Worm (Caenorhabditis elegans) whole organism, late embryonic: Measurements from ENCODE around the gene swt-2.

Source experiments
- K02D7.2 ChIP-seq: sonication (generic microtip); optimal IDR thresholded peaks from 2 replicates; lab custom pipeline; 2017; ENCODE audit warnings: mild to moderate bottlenecking, missing genetic modification characterization, missing compliant biosample characterization
- K09A11.1 ChIP-seq: sonication (generic microtip); optimal IDR thresholded peaks from 2 replicates; lab custom pipeline; 2017; ENCODE audit warnings: antibody characterized with exemption, mild to moderate bottlenecking, missing genetic modification characterization, missing compliant biosample characterization; ENCODE audit not compliant: insufficient read depth
- T23F11.4 ChIP-seq: fragments of 200-800 bp; sonication (Bioruptor generic); optimal IDR thresholded peaks from 2 replicates; lab custom pipeline; 2018; ENCODE audit warnings: mild to moderate bottlenecking, missing genetic modification characterization, missing compliant biosample characterization
- Y22D7AL.16 ChIP-seq: sonication (generic microtip); optimal IDR thresholded peaks from 2 replicates; lab custom pipeline; 2016; ENCODE audit warnings: missing genetic modification characterization, missing compliant biosample characterization
- ahr-1 ChIP-seq: sonication (generic microtip); optimal IDR thresholded peaks from 2 replicates; lab custom pipeline; 2016; ENCODE audit warnings: missing genetic modification characterization, missing compliant biosample characterization
- ama-1 ChIP-seq: fragments of 150-350 bp; optimal IDR thresholded peaks from 2 replicates; lab custom pipeline; 2014
- ceh-19 ChIP-seq: fragments of 200-800 bp; sonication (Bioruptor generic); optimal IDR thresholded peaks from 2 replicates; lab custom pipeline; 2018; ENCODE audit warnings: mild to moderate bottlenecking, missing genetic modification characterization, missing compliant biosample characterization
- ceh-31 ChIP-seq: sonication (generic microtip); optimal IDR thresholded peaks from 2 replicates; lab custom pipeline; 2016; ENCODE audit warnings: missing genetic modification characterization, missing compliant biosample characterization
- ceh-34 ChIP-seq: sonication (generic microtip); optimal IDR thresholded peaks from 2 replicates; lab custom pipeline; 2016; ENCODE audit warnings: mild to moderate bottlenecking, missing genetic modification characterization, missing compliant biosample characterization
- ceh-48 ChIP-seq: sonication (generic microtip); optimal IDR thresholded peaks from 2 replicates; lab custom pipeline; 2016; ENCODE audit warnings: missing genetic modification characterization, inconsistent platforms, missing compliant biosample characterization
- ceh-6 ChIP-seq: fragments of 200-800 bp; sonication (Bioruptor generic); optimal IDR thresholded peaks from 2 replicates; lab custom pipeline; 2018; ENCODE audit warnings: mild to moderate bottlenecking, missing genetic modification characterization, missing compliant biosample characterization
- dmd-4 ChIP-seq: sonication (generic microtip); optimal IDR thresholded peaks from 2 replicates; lab custom pipeline; 2016; ENCODE audit warnings: borderline replicate concordance, missing genetic modification characterization, missing compliant biosample characterization
- dve-1 ChIP-seq: sonication (generic microtip); optimal IDR thresholded peaks from 2 replicates; lab custom pipeline; 2017; ENCODE audit warnings: antibody characterized with exemption, mild to moderate bottlenecking, missing genetic modification characterization, missing compliant biosample characterization
- elt-4 ChIP-seq: sonication (generic microtip); optimal IDR thresholded peaks from 2 replicates; lab custom pipeline; 2016; ENCODE audit warnings: missing genetic modification characterization, missing compliant biosample characterization
- ets-4 ChIP-seq: sonication (generic microtip); optimal IDR thresholded peaks from 2 replicates; lab custom pipeline; 2016; ENCODE audit warnings: missing genetic modification characterization, missing compliant biosample characterization
- fax-1 ChIP-seq: sonication (generic microtip); optimal IDR thresholded peaks from 2 replicates; lab custom pipeline; 2016; ENCODE audit warnings: missing genotype, missing genetic modification characterization, missing compliant biosample characterization
- fkh-6 ChIP-seq: sonication (generic microtip); optimal IDR thresholded peaks from 2 replicates; lab custom pipeline; 2016; ENCODE audit warnings: missing genetic modification characterization, missing compliant biosample characterization
- gmeb-2 ChIP-seq: sonication (generic microtip); optimal IDR thresholded peaks from 2 replicates; lab custom pipeline; 2016; ENCODE audit warnings: missing genetic modification characterization, inconsistent platforms, missing compliant biosample characterization
- hlh-13 ChIP-seq: fragments of 200-800 bp; sonication (Bioruptor generic); optimal IDR thresholded peaks from 2 replicates; lab custom pipeline; 2018; ENCODE audit warnings: mild to moderate bottlenecking, missing genetic modification characterization, missing compliant biosample characterization
- hlh-15 ChIP-seq: sonication (generic microtip); optimal IDR thresholded peaks from 2 replicates; lab custom pipeline; 2016; ENCODE audit warnings: missing genetic modification characterization, missing compliant biosample characterization
- hlh-6 ChIP-seq: sonication (generic microtip); optimal IDR thresholded peaks from 2 replicates; lab custom pipeline; 2016; ENCODE audit warnings: missing genotype, missing genetic modification characterization, missing compliant biosample characterization
- hlh-8 ChIP-seq: sonication (generic microtip); optimal IDR thresholded peaks from 2 replicates; lab custom pipeline; 2016; ENCODE audit warnings: missing genotype, missing genetic modification characterization, missing compliant biosample characterization
- lim-6 ChIP-seq: sonication (generic microtip); optimal IDR thresholded peaks from 2 replicates; lab custom pipeline; 2016; ENCODE audit warnings: missing genetic modification characterization, missing compliant biosample characterization
- lin-11 ChIP-seq: fragments of 200-800 bp; sonication (Bioruptor generic); optimal IDR thresholded peaks from 2 replicates; lab custom pipeline; 2018; ENCODE audit warnings: mild to moderate bottlenecking, missing genetic modification characterization, missing compliant biosample characterization
- madf-2 ChIP-seq: sonication (generic microtip); optimal IDR thresholded peaks from 2 replicates; lab custom pipeline; 2017; ENCODE audit warnings: missing genetic modification characterization, missing compliant biosample characterization
- nfya-1 ChIP-seq: sonication (generic microtip); optimal IDR thresholded peaks from 2 replicates; lab custom pipeline; 2017; ENCODE audit warnings: missing genetic modification characterization, mild to moderate bottlenecking, missing compliant biosample characterization, antibody characterized with exemption, moderate library complexity
- npax-4 ChIP-seq: sonication (generic microtip); optimal IDR thresholded peaks from 2 replicates; lab custom pipeline; 2016; ENCODE audit warnings: missing genetic modification characterization, missing compliant biosample characterization
- odd-2 ChIP-seq: sonication (generic microtip); optimal IDR thresholded peaks from 2 replicates; lab custom pipeline; 2017; ENCODE audit warnings: antibody characterized with exemption, mild to moderate bottlenecking, missing genetic modification characterization, missing compliant biosample characterization
- pag-3 ChIP-seq: sonication (generic microtip); optimal IDR thresholded peaks from 2 replicates; lab custom pipeline; 2016; ENCODE audit warnings: missing compliant biosample characterization, missing genetic modification characterization, borderline replicate concordance
- pax-1 ChIP-seq: fragments of 150-350 bp; optimal IDR thresholded peaks from 2 replicates; lab custom pipeline; 2014; ENCODE audit warnings: missing biosample characterization, missing genetic modification characterization
- pha-2 ChIP-seq: sonication (generic microtip); optimal IDR thresholded peaks from 2 replicates; lab custom pipeline; 2017; ENCODE audit warnings: mild to moderate bottlenecking, missing genetic modification characterization, missing compliant biosample characterization
- pha-4 ChIP-seq: fragments of 150-350 bp; optimal IDR thresholded peaks from 2 replicates; lab custom pipeline; 2018; ENCODE audit warnings: missing biosample characterization, missing genetic modification reagents, missing genetic modification characterization
- pros-1 ChIP-seq: fragments of 150-350 bp; optimal IDR thresholded peaks from 2 replicates; lab custom pipeline; 2014; ENCODE audit warnings: missing biosample characterization, missing genetic modification reagents, missing genetic modification characterization
- ref-2 ChIP-seq: sonication (generic microtip); optimal IDR thresholded peaks from 2 replicates; lab custom pipeline; 2016; ENCODE audit warnings: missing genetic modification characterization, missing compliant biosample characterization
- rnt-1 ChIP-seq: sonication (generic microtip); optimal IDR thresholded peaks from 2 replicates; lab custom pipeline; 2016; ENCODE audit warnings: missing genetic modification characterization, missing compliant biosample characterization
- syd-9 ChIP-seq: sonication (generic microtip); optimal IDR thresholded peaks from 2 replicates; lab custom pipeline; 2016; ENCODE audit warnings: mild to moderate bottlenecking, missing genetic modification characterization, moderate library complexity, missing compliant biosample characterization
- tbx-2 ChIP-seq: sonication (generic microtip); optimal IDR thresholded peaks from 2 replicates; lab custom pipeline; 2016; ENCODE audit warnings: missing genetic modification characterization, missing compliant biosample characterization
- ttx-3 ChIP-seq: sonication (generic microtip); optimal IDR thresholded peaks from 2 replicates; lab custom pipeline; 2016; ENCODE audit warnings: missing genetic modification reagents, missing genetic modification characterization, missing compliant biosample characterization
- unc-3 ChIP-seq, 2 experiments: fragments of 200-800 bp in 1 of 2; sonication (Bioruptor generic) in 1 of 2; sonication (generic microtip) in 1 of 2; conservative IDR thresholded peaks in 1 of 2; optimal IDR thresholded peaks in 1 of 2; 2 replicates each; pipeline versions ENCODE4 v1.3.6 to Lab custom; 2016 to 2022; ENCODE audit warnings: missing compliant biosample characterization in 2 of 2, missing genetic modification characterization in 2 of 2, missing genetic modification reagents in 1 of 2
- unc-42 ChIP-seq: sonication (generic microtip); optimal IDR thresholded peaks from 2 replicates; lab custom pipeline; 2016; ENCODE audit warnings: missing genotype, missing genetic modification characterization, missing compliant biosample characterization
- unc-86 ChIP-seq: sonication (generic microtip); optimal IDR thresholded peaks from 2 replicates; lab custom pipeline; 2016; ENCODE audit warnings: missing genetic modification characterization, missing compliant biosample characterization
- ztf-16 ChIP-seq: sonication (generic microtip); optimal IDR thresholded peaks from 2 replicates; lab custom pipeline; 2017; ENCODE audit warnings: missing genetic modification characterization, missing compliant biosample characterization

The swt-2 gene

DNA sequence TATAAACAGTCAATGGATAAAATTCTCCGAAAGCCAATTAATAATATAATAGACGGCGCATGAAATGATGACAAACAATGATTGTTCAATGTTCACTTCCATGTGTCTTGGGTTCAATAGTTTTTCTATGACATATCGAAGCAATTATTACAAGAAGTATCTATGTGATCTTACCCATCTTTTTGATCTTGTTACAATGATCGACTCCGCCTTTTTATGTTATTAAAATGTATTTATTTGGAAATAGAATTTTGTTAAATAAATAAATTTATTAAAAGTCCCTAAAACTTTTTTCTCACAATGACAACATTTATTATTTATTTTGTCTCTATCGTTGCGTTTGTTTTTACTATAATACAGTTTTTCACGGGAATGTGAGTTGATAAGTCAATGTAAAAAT lies at the start of gene swt-2:
Gene swt-2, plus strand, starts transcription at position 301 of the 400 bp plus-strand sequence.
- no peak for TF ChIP-seq pha-4 (tag; lab: Kevin White, UChicago)

DNA sequence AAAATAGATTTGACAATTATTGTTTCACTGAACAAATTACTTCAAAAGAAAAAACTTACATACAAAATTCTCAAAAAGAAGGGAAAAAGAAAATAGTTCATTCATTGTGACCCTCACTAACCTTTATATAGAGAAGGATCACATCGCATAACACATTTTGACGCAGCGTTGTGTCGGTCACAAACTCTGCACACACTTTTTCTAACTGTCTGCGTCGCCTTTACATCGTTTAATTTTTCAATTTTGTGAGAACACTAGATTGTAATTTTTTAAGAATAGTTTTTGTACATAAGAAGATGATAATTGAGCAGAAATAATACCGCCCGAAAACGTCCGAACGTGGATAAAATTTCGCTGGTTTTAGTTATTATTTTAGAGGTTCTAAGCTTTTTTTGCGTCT lies 49.0 kb upstream of the swt-2 start, which contains the start of gene C18B10.6:
Gene C18B10.6, minus strand, starts transcription at position 101 of the 400 bp plus-strand sequence.
- TF ChIP-seq ceh-6 (GFP tag; lab: Kevin White, UChicago) (no peak), madf-2 (no peak), rnt-1 (tag; lab: Kevin White, UChicago) (no peak), K02D7.2 (tag; lab: Kevin White, UChicago) (no peak), unc-3 (GFP tag; conservative IDR thresholded peaks at IDR 0.05; lab: Robert Waterston, UW) (no peak), unc-3 (tag; optimal IDR thresholded peaks at IDR 0.05; lab: Kevin White, UChicago) (no peak), hlh-6 (tag; lab: Kevin White, UChicago) (no peak), ceh-34 (tag; lab: Kevin White, UChicago) (no peak), pha-2 (tag; lab: Kevin White, UChicago) (no peak), nfya-1 (tag; lab: Kevin White, UChicago) (no peak), unc-86 (tag; lab: Kevin White, UChicago) (no peak), lin-11 (tag; lab: Kevin White, UChicago) (no peak), fkh-6 (no peak), fax-1 (no peak), ahr-1 (tag; lab: Kevin White, UChicago) (no peak), lim-6 (tag; lab: Kevin White, UChicago) (no peak), unc-42 (tag; lab: Kevin White, UChicago) (no peak), npax-4 (no peak), ets-4 (tag; lab: Kevin White, UChicago) (no peak), ceh-48 (tag; lab: Kevin White, UChicago) (no peak), K09A11.1 (tag; lab: Kevin White, UChicago) (no peak)

DNA sequence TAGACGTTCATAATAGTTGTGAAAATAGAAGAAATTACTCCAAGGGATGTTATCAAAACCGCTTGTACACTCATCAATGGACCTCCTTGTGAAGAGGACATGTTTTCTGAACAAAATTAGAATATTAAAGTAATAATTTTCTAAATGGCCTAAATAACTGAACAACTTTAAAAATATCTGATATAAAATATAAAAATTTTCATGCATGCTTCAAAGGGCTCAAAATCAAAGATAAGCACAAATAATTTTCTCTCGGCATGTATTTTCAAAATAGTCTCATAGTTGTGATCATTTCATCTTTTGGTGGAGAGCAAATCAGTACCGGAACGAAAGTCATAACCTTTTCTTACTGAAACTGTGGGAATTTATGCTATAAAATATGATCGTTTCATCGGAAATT lies 44.9 kb upstream of the swt-2 start, which contains the start of gene srbc-8:
Gene srbc-8, minus strand, starts transcription at position 101 of the 400 bp plus-strand sequence.
- TF ChIP-seq elt-4 (tag; lab: Kevin White, UChicago) (no peak), ceh-31 (no peak), ttx-3 (tag; lab: Kevin White, UChicago) (no peak), rnt-1 (tag; lab: Kevin White, UChicago) (no peak), ama-1 (lab: Kevin White, UChicago) (no peak), ceh-19 (GFP tag; lab: Kevin White, UChicago) (no peak), ceh-48 (tag; lab: Kevin White, UChicago) (no peak), ref-2 (tag; lab: Kevin White, UChicago) (no peak), npax-4 (no peak), fkh-6 (no peak)

DNA sequence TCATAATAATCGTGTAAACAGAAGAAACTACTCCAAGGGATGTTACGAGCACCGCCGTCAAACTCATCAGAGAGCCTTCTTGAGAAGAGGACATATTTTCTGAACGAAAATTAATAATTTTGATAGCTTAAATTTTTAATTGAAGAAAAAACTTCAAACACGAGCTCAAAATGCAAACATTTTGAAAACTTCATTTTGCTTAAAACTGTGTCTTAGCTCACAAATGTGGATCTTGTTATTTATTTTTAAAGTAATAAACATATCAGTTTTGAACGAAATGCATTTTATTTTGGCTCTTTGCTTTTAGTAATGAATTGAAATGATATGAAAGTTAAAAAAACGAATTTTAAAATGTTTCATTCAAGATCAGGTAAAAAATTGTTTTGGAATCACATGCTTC lies 42.4 kb upstream of the swt-2 start, which contains the start of gene srbc-7:
Gene srbc-7, minus strand, starts transcription at position 101 of the 400 bp plus-strand sequence.
- TF ChIP-seq hlh-13 (no peak), tbx-2 (tag; lab: Kevin White, UChicago) (no peak), K02D7.2 (tag; lab: Kevin White, UChicago) (no peak), dmd-4 (tag; lab: Kevin White, UChicago) (no peak), pros-1 (tag; lab: Kevin White, UChicago) (no peak), fax-1 (no peak), odd-2 (tag; lab: Kevin White, UChicago) (no peak), lim-6 (tag; lab: Kevin White, UChicago) (no peak)
- TF ChIP-seq, all 69 proteins: peak for 0

DNA sequence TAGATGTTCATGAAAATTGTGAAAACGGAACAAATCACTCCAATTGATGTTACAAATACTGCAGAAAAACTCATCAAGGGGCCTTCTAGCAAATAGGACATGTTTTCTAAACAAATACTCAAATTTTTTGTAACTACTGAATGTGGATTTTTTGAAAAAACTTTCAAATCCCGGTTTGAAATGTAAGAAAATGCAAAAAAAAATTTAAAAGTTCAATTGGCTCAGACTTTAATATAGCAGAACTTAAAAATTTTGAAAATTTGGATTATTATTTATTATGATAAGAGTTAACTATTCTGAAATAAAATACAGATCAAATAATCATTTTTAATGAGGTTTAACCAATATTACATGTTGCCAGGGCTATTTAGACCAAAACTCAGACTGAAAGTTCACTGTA lies 39.6 kb upstream of the swt-2 start, which contains the start of gene srbc-9:
Gene srbc-9, minus strand, starts transcription at position 101 of the 400 bp plus-strand sequence.
- TF ChIP-seq pha-4 (tag; lab: Kevin White, UChicago) (no peak), pax-1 (tag; lab: Kevin White, UChicago) (no peak), ama-1 (lab: Kevin White, UChicago) (no peak), tbx-2 (tag; lab: Kevin White, UChicago) (no peak), hlh-8 (tag; lab: Kevin White, UChicago) (no peak), gmeb-2 (no peak), unc-3 (GFP tag; conservative IDR thresholded peaks at IDR 0.05; lab: Robert Waterston, UW) (no peak), unc-3 (tag; optimal IDR thresholded peaks at IDR 0.05; lab: Kevin White, UChicago) (no peak), pha-2 (tag; lab: Kevin White, UChicago) (no peak), hlh-15 (no peak), dve-1 (tag; lab: Kevin White, UChicago) (no peak), syd-9 (tag; lab: Kevin White, UChicago) (no peak), hlh-6 (tag; lab: Kevin White, UChicago) (no peak), ceh-48 (tag; lab: Kevin White, UChicago) (no peak), T23F11.4 (GFP tag; lab: Kevin White, UChicago) (no peak), pag-3 (tag; lab: Kevin White, UChicago) (no peak), madf-2 (no peak), ztf-16 (no peak), nfya-1 (tag; lab: Kevin White, UChicago) (no peak), Y22D7AL.16 (tag; lab: Kevin White, UChicago) (no peak), fkh-6 (no peak)
